Fruit fly (Drosophila melanogaster): ENCODE results near the gene Ada2b.
A peak's percentile ranks its signal among the peaks of the same experiment; 100 is the strongest.

Ada2b gene

DNA sequence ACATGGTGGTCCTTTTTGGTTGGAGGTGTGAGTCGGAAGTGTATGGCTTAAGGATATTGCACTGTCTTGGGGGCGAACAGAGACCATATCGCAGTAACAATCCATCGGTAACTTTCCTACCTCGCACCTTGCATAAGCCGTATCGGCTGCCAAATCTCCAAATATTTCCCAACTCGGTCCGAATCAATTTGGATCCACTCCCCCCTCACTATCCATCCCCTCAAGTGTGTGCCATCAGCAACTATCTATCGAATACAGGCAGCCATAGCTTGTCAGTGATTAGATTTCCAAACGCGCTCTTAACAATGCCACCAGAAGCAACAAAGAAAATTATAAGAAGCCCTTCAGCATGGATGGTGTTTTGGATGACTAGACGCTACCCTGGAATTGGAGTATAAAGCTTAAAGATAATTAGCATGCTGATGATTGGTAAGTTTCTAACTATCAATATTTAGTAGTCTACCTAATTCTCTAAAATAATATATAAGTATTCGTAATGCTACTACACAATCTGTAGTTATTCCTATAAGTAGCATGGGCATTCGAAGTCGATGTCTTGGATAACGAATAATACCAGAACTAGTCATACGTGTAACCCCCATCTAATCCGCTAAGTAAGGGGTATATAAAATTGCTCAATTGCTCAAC is 33.6 kb downstream of the Ada2b start (continued):
- TF ChIP-seq CG7963 (GFP tag; IDR thresholded peaks at IDR 0.05; ENCODE audit: partially characterized antibody) (no peak), exex (tag; optimal IDR thresholded peaks at IDR 0.05) (peak; percentile 63), cato (GFP tag; optimal IDR thresholded peaks at IDR 0.05; ENCODE audit: borderline replicate concordance) (no peak), Rx (GFP tag; IDR thresholded peaks at IDR 0.05) (no peak), CTCF (GFP tag; optimal IDR thresholded peaks at IDR 0.05) (no peak), pzg (GFP tag; optimal IDR thresholded peaks at IDR 0.05) (no peak), CG8478 (optimal IDR thresholded peaks at IDR 0.05) (no peak), Atf-2 (GFP tag; optimal IDR thresholded peaks at IDR 0.05) (no peak), CG18599 (GFP tag; optimal IDR thresholded peaks at IDR 0.05) (peak; percentile 70), Fer1 (GFP tag; optimal IDR thresholded peaks at IDR 0.05) (peak; percentile 51), esg (GFP tag; conservative IDR thresholded peaks at IDR 0.05) (peak; percentile 53; the same call in 1 of the 2 replicates), CG15601 (tag; optimal IDR thresholded peaks at IDR 0.05) (peak; percentile 60), Atf6 (GFP tag; IDR thresholded peaks at IDR 0.05) (peak; percentile 57; the same call in 1 of the 2 replicates), ato (GFP tag; IDR thresholded peaks at IDR 0.05; ENCODE audit: partially characterized antibody) (no peak), tx (GFP tag; optimal IDR thresholded peaks at IDR 0.05) (no peak), CG1602 (GFP tag; optimal IDR thresholded peaks at IDR 0.05) (peak; percentile 41), eyg (GFP tag; optimal IDR thresholded peaks at IDR 0.05) (no peak), CG17802 (tag; optimal IDR thresholded peaks at IDR 0.05) (no peak), stc (GFP tag; IDR thresholded peaks at IDR 0.05) (peak; percentile 55; the same call in 1 of the 2 replicates), az2 (GFP tag; optimal IDR thresholded peaks at IDR 0.05) (peak; percentile 33), zen (tag; optimal IDR thresholded peaks at IDR 0.05) (peak; percentile 9), Dip3 (GFP tag; optimal IDR thresholded peaks at IDR 0.05) (peak; percentile 37), Poxn (GFP tag; IDR thresholded peaks at IDR 0.05) (no peak), CG34422 (GFP tag; IDR thresholded peaks at IDR 0.05) (0 out of 3 replicates have a peak, but pooled peaks have one; percentile 50), CG8290 (GFP tag; optimal IDR thresholded peaks at IDR 0.05) (no peak), CG8290 (tag; optimal IDR thresholded peaks at IDR 0.05) (no peak), Jarid2 (GFP tag; optimal IDR thresholded peaks at IDR 0.05) (peak; percentile 23), CG1233 (GFP tag; optimal IDR thresholded peaks at IDR 0.05) (peak; percentile 30), CG2129 (GFP tag; IDR thresholded peaks at IDR 0.05; ENCODE audit: partially characterized antibody) (no peak), CG2202 (tag; optimal IDR thresholded peaks at IDR 0.05) (no peak), dmrt11E (tag; optimal IDR thresholded peaks at IDR 0.05) (peak; percentile 52), CG4820 (GFP tag; optimal IDR thresholded peaks at IDR 0.05) (peak; percentile 42), Sox102F (GFP tag; optimal IDR thresholded peaks at IDR 0.05) (peak; percentile 66), grau (tag; optimal IDR thresholded peaks at IDR 0.05) (peak; percentile 76), CkIIα-i1 (GFP tag; IDR thresholded peaks at IDR 0.05) (no peak), H2.0 (GFP tag; IDR thresholded peaks at IDR 0.05) (peak; percentile 35; the same call in 1 of the 2 replicates), insv (GFP tag; optimal IDR thresholded peaks at IDR 0.05) (no peak), pan (optimal IDR thresholded peaks at IDR 0.05) (no peak), pan (GFP tag; optimal IDR thresholded peaks at IDR 0.05 in 1 of 2, IDR thresholded peaks at IDR 0.05 in 1 of 2) (peak in 1 of 2 experiments; percentile 28), zf30C (GFP tag; optimal IDR thresholded peaks at IDR 0.05) (no peak), CG12744 (GFP tag; optimal IDR thresholded peaks at IDR 0.05) (peak; percentile 25), dm (GFP tag; optimal IDR thresholded peaks at IDR 0.05) (no peak), aop (GFP tag; IDR thresholded peaks at IDR 0.05) (no peak), CG5953 (GFP tag; IDR thresholded peaks at IDR 0.05) (peak; percentile 40; the same call in 1 of the 2 replicates), twi (tag; optimal IDR thresholded peaks at IDR 0.05) (no peak), lbe (GFP tag; optimal IDR thresholded peaks at IDR 0.05) (no peak), HmgZ (tag; optimal IDR thresholded peaks at IDR 0.05) (peak; percentile 22), psq (GFP tag; optimal IDR thresholded peaks at IDR 0.05) (no peak), TFAM (GFP tag; optimal IDR thresholded peaks at IDR 0.05) (no peak), lmd (GFP tag; IDR thresholded peaks at IDR 0.05) (peak; percentile 62), Hmx (GFP tag; optimal IDR thresholded peaks at IDR 0.05) (no peak), CG12299 (tag; optimal IDR thresholded peaks at IDR 0.05) (no peak)

All from whole organism, embryonic.